Worm (Caenorhabditis elegans) whole organism, mixed stage, embryonic: ENCODE results near the gene F35F10.13.
"Not testable (repeated sequence)": the region's sequence is repeated elsewhere in the genome, so short reads cannot be mapped to it uniquely, and the experiment has no call there.

Experiments used
- M03D4.4 ChIP-seq: sonication (generic microtip); optimal IDR thresholded peaks from 2 replicates; lab custom pipeline; 2017; ENCODE audit warnings: mild to moderate bottlenecking, missing genetic modification characterization, missing compliant biosample characterization
- bed-3 ChIP-seq: fragments of 200-800 bp; sonication (Bioruptor generic); optimal IDR thresholded peaks from 3 replicates; lab custom pipeline; 2018; ENCODE audit warnings: mild to moderate bottlenecking, missing genetic modification characterization, moderate library complexity, missing compliant biosample characterization
- ceh-39 ChIP-seq: fragments of 150-350 bp; optimal IDR thresholded peaks from 2 replicates; lab custom pipeline; 2014; ENCODE audit warnings: missing biosample characterization, missing genetic modification characterization
- ceh-43 ChIP-seq: fragments of 200-800 bp; sonication (Bioruptor generic); optimal IDR thresholded peaks from 2 replicates; lab custom pipeline; 2018; ENCODE audit warnings: mild to moderate bottlenecking, missing genetic modification characterization, moderate library complexity, missing compliant biosample characterization
- ceh-83 ChIP-seq: fragments of 200-800 bp; sonication (Bioruptor generic); optimal IDR thresholded peaks from 2 replicates; lab custom pipeline; 2018; ENCODE audit warnings: mild to moderate bottlenecking, missing genetic modification characterization, missing compliant biosample characterization
- ces-1 ChIP-seq: fragments of 150-350 bp; optimal IDR thresholded peaks from 2 replicates; lab custom pipeline; 2014; ENCODE audit warnings: missing biosample characterization, missing genetic modification reagents, missing genetic modification characterization
- cnd-1 ChIP-seq: fragments of 200-800 bp; sonication (Bioruptor generic); optimal IDR thresholded peaks from 2 replicates; lab custom pipeline; 2018; ENCODE audit warnings: mild to moderate bottlenecking, missing genetic modification characterization, missing compliant biosample characterization
- drap-1 ChIP-seq: fragments of 200-800 bp; sonication (Bioruptor generic); optimal IDR thresholded peaks from 3 replicates; lab custom pipeline; 2018; ENCODE audit warnings: mild to moderate bottlenecking, missing genetic modification characterization, missing compliant biosample characterization
- elt-1 ChIP-seq: sonication (generic microtip); optimal IDR thresholded peaks from 2 replicates; lab custom pipeline; 2017; ENCODE audit warnings: missing genetic modification characterization, mild to moderate bottlenecking, missing compliant biosample characterization, antibody characterized with exemption, moderate library complexity, borderline replicate concordance; ENCODE audit not compliant: insufficient read depth
- elt-3 ChIP-seq: fragments of 150-350 bp; optimal IDR thresholded peaks from 2 replicates; lab custom pipeline; 2014; ENCODE audit warnings: missing biosample characterization, missing genetic modification characterization
- flh-1 ChIP-seq: fragments of 200-800 bp; sonication (Bioruptor generic); optimal IDR thresholded peaks from 2 replicates; lab custom pipeline; 2018; ENCODE audit warnings: mild to moderate bottlenecking, missing genetic modification characterization, moderate library complexity, missing compliant biosample characterization
- ham-2 ChIP-seq: fragments of 200-800 bp; sonication (Bioruptor generic); optimal IDR thresholded peaks from 2 replicates; lab custom pipeline; 2018; ENCODE audit warnings: mild to moderate bottlenecking, missing genetic modification characterization, missing compliant biosample characterization
- hlh-1 ChIP-seq: fragments of 150-350 bp; optimal IDR thresholded peaks from 2 replicates; lab custom pipeline; 2014; ENCODE audit warnings: missing biosample characterization, missing genetic modification reagents, missing genetic modification characterization
- lin-13 ChIP-seq: fragments of 150-350 bp; optimal IDR thresholded peaks from 2 replicates; lab custom pipeline; 2014; ENCODE audit warnings: missing biosample characterization, missing genetic modification characterization
- lsy-2 ChIP-seq: fragments of 150-350 bp; optimal IDR thresholded peaks from 2 replicates; lab custom pipeline; 2014; ENCODE audit warnings: missing biosample characterization, missing genetic modification characterization
- mep-1 ChIP-seq: fragments of 150-350 bp; optimal IDR thresholded peaks from 2 replicates; lab custom pipeline; 2017; ENCODE audit warnings: missing biosample characterization, missing genetic modification reagents, missing genetic modification characterization, inconsistent platforms
- mls-2 ChIP-seq: sonication (generic microtip); optimal IDR thresholded peaks from 2 replicates; lab custom pipeline; 2016; ENCODE audit warnings: mild to moderate bottlenecking, missing genetic modification characterization, moderate library complexity, missing compliant biosample characterization
- nhr-2 ChIP-seq: fragments of 150-350 bp; optimal IDR thresholded peaks from 2 replicates; lab custom pipeline; 2014; ENCODE audit warnings: missing biosample characterization, missing genetic modification characterization
- nhr-237 ChIP-seq: fragments of 150-350 bp; optimal IDR thresholded peaks from 2 replicates; lab custom pipeline; 2014; ENCODE audit warnings: missing biosample characterization, missing genetic modification characterization
- nhr-28 ChIP-seq: fragments of 150-350 bp; optimal IDR thresholded peaks from 2 replicates; lab custom pipeline; 2014; ENCODE audit warnings: missing biosample characterization, missing genetic modification characterization
- nhr-76 ChIP-seq: sonication (generic microtip); optimal IDR thresholded peaks from 2 replicates; lab custom pipeline; 2017; ENCODE audit warnings: missing biosample characterization, missing genetic modification characterization
- pha-4 ChIP-seq: fragments of 150-350 bp; optimal IDR thresholded peaks from 2 replicates; lab custom pipeline; 2018; ENCODE audit warnings: missing biosample characterization, missing genetic modification reagents, missing genetic modification characterization
- sem-2 ChIP-seq: fragments of 200-800 bp; sonication (Bioruptor generic); optimal IDR thresholded peaks from 2 replicates; lab custom pipeline; 2018; ENCODE audit warnings: mild to moderate bottlenecking, missing genetic modification characterization, missing compliant biosample characterization
- snpc-4 ChIP-seq: fragments of 150-350 bp; optimal IDR thresholded peaks from 2 replicates; lab custom pipeline; 2014; ENCODE audit warnings: missing biosample characterization, missing genetic modification characterization
- sptf-1 ChIP-seq: sonication (generic microtip); optimal IDR thresholded peaks from 2 replicates; lab custom pipeline; 2017; ENCODE audit warnings: mild to moderate bottlenecking, missing genetic modification characterization, moderate library complexity, missing compliant biosample characterization
- tbx-8 ChIP-seq: fragments of 200-800 bp; sonication (Bioruptor generic); optimal IDR thresholded peaks from 2 replicates; lab custom pipeline; 2018; ENCODE audit warnings: mild to moderate bottlenecking, missing genetic modification characterization, moderate library complexity, missing compliant biosample characterization
- unc-120 ChIP-seq: sonication (generic microtip); optimal IDR thresholded peaks from 2 replicates; lab custom pipeline; 2017; ENCODE audit warnings: missing genetic modification characterization, missing compliant biosample characterization; ENCODE audit not compliant: poor library complexity, severe bottlenecking
- unc-39 ChIP-seq: fragments of 150-350 bp; optimal IDR thresholded peaks from 2 replicates; lab custom pipeline; 2014; ENCODE audit warnings: missing biosample characterization, missing genetic modification characterization
- ztf-11 ChIP-seq: fragments of 150-350 bp; optimal IDR thresholded peaks from 2 replicates; lab custom pipeline; 2014; ENCODE audit warnings: missing biosample characterization, missing genetic modification characterization

Gene F35F10.13

ce11 chrV:3318975-3319374 is at the start of gene F35F10.13:
TSS of gene F35F10.13 (minus strand) at chrV:3319075.
- TF ChIP-seq ces-1 (GFP tag; lab: Kevin White, UChicago) (no peak), ceh-43 (GFP tag; lab: Kevin White, UChicago) (no peak), ceh-83 (GFP tag; lab: Kevin White, UChicago) (no peak), tbx-8 (GFP tag; lab: Kevin White, UChicago) (no peak), sem-2 (no peak), lin-13 (tag; lab: Kevin White, UChicago) (no peak), elt-3 (tag; lab: Kevin White, UChicago) (no peak)

- TF ChIP-seq mls-2, pha-4, sem-2: not testable (repeated sequence)
- TF ChIP-seq, all 35 proteins: peak for 0; not testable (repeated sequence) for 35
Measured at ce11 chrV:3367773-3368172, 48.9 kb upstream of the F35F10.13 start, which contains the start of gene C04E12.2. TSS of gene C04E12.2 (plus strand) at chrV:3368073.

ce11 chrV:3362475-3362874 is 43.6 kb upstream of the F35F10.13 start, which contains the start of gene C04E12.4:
TSS of gene C04E12.4 (plus strand) at chrV:3362775.
- TF ChIP-seq ham-2 (GFP tag; lab: Kevin White, UChicago): no peak
- TF ChIP-seq ceh-83 (GFP tag; lab: Kevin White, UChicago): no peak
- TF ChIP-seq nhr-237 (tag; lab: Kevin White, UChicago): no peak
- no peak for TF ChIP-seq unc-120 (tag; lab: Kevin White, UChicago)
- no peak for TF ChIP-seq snpc-4
- no peak for TF ChIP-seq tbx-8 (GFP tag; lab: Kevin White, UChicago)
- TF ChIP-seq nhr-28 (tag; lab: Kevin White, UChicago): no peak
- TF ChIP-seq, all 35 proteins: peak for 0

- TF ChIP-seq ztf-11 (tag; lab: Kevin White, UChicago): no peak
- TF ChIP-seq sptf-1 (tag; lab: Kevin White, UChicago): no peak
- TF ChIP-seq nhr-28 (tag; lab: Kevin White, UChicago): no peak
- TF ChIP-seq hlh-1 (tag; lab: Kevin White, UChicago): no peak
- TF ChIP-seq tbx-8 (GFP tag; lab: Kevin White, UChicago): no peak
- no peak for TF ChIP-seq nhr-2 (tag; lab: Kevin White, UChicago)
- TF ChIP-seq ceh-39: no peak
- no peak for TF ChIP-seq flh-1 (GFP tag; lab: Kevin White, UChicago)
- no peak for TF ChIP-seq cnd-1 (tag; lab: Kevin White, UChicago)
- no peak for TF ChIP-seq ceh-43 (GFP tag; lab: Kevin White, UChicago)
- TF ChIP-seq ham-2 (GFP tag; lab: Kevin White, UChicago): no peak
- TF ChIP-seq ces-1 (GFP tag; lab: Kevin White, UChicago): no peak
- TF ChIP-seq unc-39 (tag; lab: Kevin White, UChicago): no peak
- TF ChIP-seq nhr-237 (tag; lab: Kevin White, UChicago): no peak
- no peak for TF ChIP-seq lin-13 (tag; lab: Kevin White, UChicago)
- no peak for TF ChIP-seq drap-1 (GFP tag; lab: Kevin White, UChicago)
- no peak for TF ChIP-seq mep-1 (tag; lab: Kevin White, UChicago)
- no peak for TF ChIP-seq nhr-76
- TF ChIP-seq elt-1: no peak
- no peak for TF ChIP-seq unc-120 (tag; lab: Kevin White, UChicago)
Measured at ce11 chrV:3361633-3362032, 42.8 kb upstream of the F35F10.13 start.

ce11 chrV:3358267-3358666 is 39.4 kb upstream of the F35F10.13 start, which contains the start of gene C04E12.5:
TSS of gene C04E12.5 (plus strand) at chrV:3358567.
- TF ChIP-seq elt-1 (no peak), M03D4.4 (tag; lab: Kevin White, UChicago) (no peak), bed-3 (GFP tag; lab: Kevin White, UChicago) (no peak)

ce11 chrV:3357106-3357505 is 38.2 kb upstream of the F35F10.13 start, which contains the start of gene scrm-3:
TSS of gene scrm-3 (minus strand) at chrV:3357206.
- no peak for TF ChIP-seq unc-120 (tag; lab: Kevin White, UChicago)
- TF ChIP-seq tbx-8 (GFP tag; lab: Kevin White, UChicago): no peak
- TF ChIP-seq lsy-2: no peak
- TF ChIP-seq, all 35 proteins: peak for 0
